Fruit fly (Drosophila melanogaster): ENCODE measurements around the gene Sym.

Gene Sym

DNA sequence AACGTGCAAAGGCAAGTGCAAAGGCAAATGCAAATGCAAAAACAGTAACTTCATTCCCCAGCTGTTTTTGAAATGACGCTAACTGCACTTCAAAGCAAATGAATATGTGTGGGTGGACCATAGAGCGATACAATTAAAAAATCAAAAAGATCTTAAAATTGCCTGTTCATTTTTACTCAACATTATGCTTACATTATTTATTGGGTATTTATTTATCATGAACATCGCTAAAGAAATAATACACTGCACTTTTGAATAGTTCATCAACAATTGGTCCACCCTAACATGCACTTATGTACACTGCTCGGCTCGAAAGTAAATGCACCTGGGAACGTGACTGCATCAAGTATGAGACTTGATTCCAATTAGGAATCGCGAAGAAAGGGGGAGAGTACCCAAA, 47.8 kb downstream of the Sym start:
- TF ChIP-seq ttk (optimal IDR thresholded peaks at IDR 0.05) (no peak), insv (optimal IDR thresholded peaks at IDR 0.05) (no peak), Sin3A (optimal IDR thresholded peaks at IDR 0.05) (no peak), Myc (optimal IDR thresholded peaks at IDR 0.05) (no peak), h (optimal IDR thresholded peaks at IDR 0.05) (no peak), psq (optimal IDR thresholded peaks at IDR 0.05) (no peak)

DNA sequence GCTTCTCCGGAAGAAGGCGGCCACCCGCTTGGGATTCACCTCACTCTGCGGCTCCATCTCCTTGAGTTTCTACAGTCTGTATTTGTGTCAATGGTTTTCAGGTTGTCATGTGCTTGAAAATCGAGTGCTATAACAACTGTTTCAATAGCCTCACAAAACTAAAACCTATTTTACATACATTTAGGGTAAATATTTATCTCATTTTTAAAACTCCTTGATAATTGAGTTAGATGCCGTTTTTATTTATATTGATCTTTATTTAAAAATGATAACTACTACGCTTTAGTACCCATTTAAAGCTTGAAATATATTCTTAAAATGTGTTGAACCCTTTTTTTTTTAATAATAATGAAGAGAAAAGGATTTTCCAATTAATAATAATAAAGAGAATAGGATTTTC, 49.1 kb downstream of the Sym start, which contains the start of gene CG2104:
CG2104 (minus strand) TSS at position 101 of the 400 bp plus-strand sequence.
- TF ChIP-seq psq (optimal IDR thresholded peaks at IDR 0.05), result no peak
- TF ChIP-seq insv (optimal IDR thresholded peaks at IDR 0.05), result no peak
- no peak for TF ChIP-seq Sin3A (optimal IDR thresholded peaks at IDR 0.05)
- no peak for TF ChIP-seq Myc (optimal IDR thresholded peaks at IDR 0.05)
- TF ChIP-seq h (optimal IDR thresholded peaks at IDR 0.05), result no peak
- TF ChIP-seq ttk (optimal IDR thresholded peaks at IDR 0.05), result no peak

DNA sequence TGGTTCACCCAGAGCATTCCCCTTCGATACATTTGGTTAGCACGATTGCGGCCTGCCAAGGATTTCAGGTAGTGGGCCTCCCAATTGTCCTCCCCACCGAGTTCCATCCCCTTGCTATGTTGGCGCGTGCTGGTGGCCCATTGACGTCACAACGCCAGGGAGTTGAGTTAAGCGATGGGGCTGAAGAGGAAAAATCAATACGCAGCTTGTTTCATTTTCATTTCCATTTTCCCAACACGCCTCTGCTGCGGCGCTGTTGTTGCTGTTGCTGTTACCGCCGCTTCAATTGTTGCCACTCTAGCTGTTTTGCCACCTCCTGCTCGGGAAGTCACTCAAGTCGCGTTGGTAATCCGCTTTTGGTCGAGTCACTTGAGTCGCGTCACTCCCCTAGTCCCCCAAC, 51.2 kb downstream of the Sym start:
- no peak for TF ChIP-seq insv (optimal IDR thresholded peaks at IDR 0.05)
- TF ChIP-seq Sin3A (optimal IDR thresholded peaks at IDR 0.05), result no peak
- no peak for TF ChIP-seq ttk (optimal IDR thresholded peaks at IDR 0.05)
- no peak for TF ChIP-seq h (optimal IDR thresholded peaks at IDR 0.05)
- no peak for TF ChIP-seq Myc (optimal IDR thresholded peaks at IDR 0.05)
- TF ChIP-seq psq (optimal IDR thresholded peaks at IDR 0.05), result no peak

DNA sequence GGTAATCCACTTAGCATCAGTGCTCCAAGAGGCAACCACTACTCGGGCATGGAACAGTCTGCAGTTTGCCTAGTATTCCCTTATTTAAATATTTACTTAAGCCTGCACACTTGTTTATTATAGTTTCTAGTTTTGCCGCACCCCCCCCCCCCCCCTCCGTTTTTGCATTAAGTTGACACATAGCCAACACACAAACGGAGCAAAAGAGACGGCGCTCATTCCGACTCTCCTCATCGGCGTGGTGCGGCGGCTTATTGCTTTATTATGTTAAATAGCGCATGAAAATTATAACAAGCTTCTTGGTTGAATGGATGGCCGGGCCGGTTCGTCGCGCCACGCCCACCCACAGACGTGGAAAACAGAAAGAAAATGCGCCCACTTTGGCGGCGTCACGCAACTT, 52.6 kb downstream of the Sym start:
- TF ChIP-seq psq (optimal IDR thresholded peaks at IDR 0.05) (no peak), ttk (optimal IDR thresholded peaks at IDR 0.05) (no peak), h (optimal IDR thresholded peaks at IDR 0.05) (no peak), Sin3A (optimal IDR thresholded peaks at IDR 0.05) (no peak), Myc (optimal IDR thresholded peaks at IDR 0.05) (no peak), insv (optimal IDR thresholded peaks at IDR 0.05) (no peak)

All from Kc167 (cell line).